Worm (Caenorhabditis elegans) whole organism, early embryonic: ENCODE results near the gene syd-1.

ENCODE experiments used
- B0310.2 ChIP-seq: sonication (generic microtip); optimal IDR thresholded peaks from 2 replicates; lab custom pipeline; 2016; ENCODE audit warnings: mild to moderate bottlenecking, missing genetic modification characterization, missing compliant biosample characterization
- F13C5.2 ChIP-seq: sonication (generic microtip); optimal IDR thresholded peaks from 2 replicates; lab custom pipeline; 2017; ENCODE audit warnings: mild to moderate bottlenecking, missing genetic modification characterization, inconsistent platforms, missing compliant biosample characterization
- aly-1 ChIP-seq: sonication (generic microtip); optimal IDR thresholded peaks from 2 replicates; lab custom pipeline; 2016; ENCODE audit warnings: missing genetic modification characterization, missing compliant biosample characterization
- ama-1 ChIP-seq: fragments of 150-350 bp; optimal IDR thresholded peaks from 2 replicates; lab custom pipeline; 2014
- ceh-13 ChIP-seq: fragments of 200-800 bp; sonication (Bioruptor generic); optimal IDR thresholded peaks from 2 replicates; lab custom pipeline; 2018; ENCODE audit warnings: mild to moderate bottlenecking, missing genetic modification characterization, missing compliant biosample characterization
- ceh-36 ChIP-seq: sonication (generic microtip); optimal IDR thresholded peaks from 2 replicates; lab custom pipeline; 2016; ENCODE audit warnings: missing genetic modification characterization, inconsistent platforms, missing compliant biosample characterization
- ets-7 ChIP-seq: sonication (generic microtip); optimal IDR thresholded peaks from 2 replicates; lab custom pipeline; 2016; ENCODE audit warnings: missing genotype, missing genetic modification characterization, missing compliant biosample characterization
- flt-1 ChIP-seq: fragments of 200-800 bp; sonication (Bioruptor generic); IDR thresholded peaks from 2 replicates; pipeline ENCODE4 v1.3.6; 2022; ENCODE audit warnings: missing genetic modification characterization, missing compliant biosample characterization
- hmbx-1 ChIP-seq: sonication (generic microtip); optimal IDR thresholded peaks from 2 replicates; lab custom pipeline; 2016; ENCODE audit warnings: mild to moderate bottlenecking, missing genetic modification characterization, missing compliant biosample characterization
- hmg-4 ChIP-seq: fragments of 200-800 bp; sonication (Bioruptor generic); optimal IDR thresholded peaks from 2 replicates; lab custom pipeline; 2018; ENCODE audit warnings: mild to moderate bottlenecking, missing genetic modification characterization, missing compliant biosample characterization
- hnd-1 ChIP-seq: sonication (generic microtip); optimal IDR thresholded peaks from 2 replicates; lab custom pipeline; 2016; ENCODE audit warnings: missing genetic modification characterization, missing compliant biosample characterization
- pes-1 ChIP-seq: fragments of 200-800 bp; sonication (Bioruptor generic); IDR thresholded peaks from 2 replicates; pipeline ENCODE4 v1.3.6; 2022; ENCODE audit warnings: missing genetic modification reagents, missing genetic modification characterization, missing compliant biosample characterization
- scrt-1 ChIP-seq: fragments of 200-800 bp; sonication (Bioruptor generic); IDR thresholded peaks from 2 replicates; pipeline ENCODE4 v1.3.6; 2022; ENCODE audit warnings: missing genetic modification characterization, missing compliant biosample characterization
- sea-1 ChIP-seq: fragments of 200-800 bp; sonication (Bioruptor generic); conservative IDR thresholded peaks from 2 replicates; pipeline ENCODE4 v1.3.6; 2022; ENCODE audit warnings: missing genetic modification characterization, missing compliant biosample characterization
- tbx-11 ChIP-seq: fragments of 200-800 bp; sonication (Bioruptor generic); IDR thresholded peaks from 2 replicates; pipeline ENCODE4 v1.3.6; 2022; ENCODE audit warnings: missing genetic modification characterization, missing compliant biosample characterization
- tbx-37 ChIP-seq: fragments of 200-800 bp; sonication (Bioruptor generic); conservative IDR thresholded peaks from 2 replicates; pipeline ENCODE4 v1.3.6; 2022; ENCODE audit warnings: missing genetic modification reagents, missing genetic modification characterization, missing compliant biosample characterization
- tra-4 ChIP-seq: sonication (generic microtip); optimal IDR thresholded peaks from 2 replicates; lab custom pipeline; 2017; ENCODE audit warnings: missing genetic modification characterization, missing compliant biosample characterization

syd-1 gene

DNA sequence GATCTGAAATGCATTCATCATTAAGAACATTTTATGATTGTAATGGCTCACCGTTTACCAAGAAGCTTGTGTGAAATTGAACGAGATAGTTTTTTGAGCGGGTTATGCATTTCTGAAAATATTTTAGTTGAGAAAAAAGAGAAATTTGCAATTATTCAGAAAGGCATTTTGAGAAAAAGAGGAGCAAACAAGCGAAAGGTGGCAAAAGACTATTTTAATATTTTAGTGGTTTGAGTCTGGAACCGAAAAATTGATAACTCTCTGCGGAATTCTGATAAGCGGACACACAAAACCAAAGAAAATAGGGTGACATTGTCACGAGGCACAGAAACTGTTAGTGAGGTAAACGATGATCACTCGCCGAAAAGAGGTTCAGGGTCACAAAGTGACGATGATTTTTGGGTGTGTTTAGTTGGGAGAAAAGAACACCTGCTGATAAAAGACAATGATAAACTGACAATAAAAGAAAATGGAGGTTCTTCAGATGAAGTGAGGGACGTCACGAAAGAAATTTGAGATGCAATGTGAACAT is 39.9 kb downstream of the syd-1 start:
- no peak for TF ChIP-seq scrt-1
- no peak for TF ChIP-seq aly-1
- no peak for TF ChIP-seq F13C5.2
- TF ChIP-seq tbx-37 (GFP tag; lab: Robert Waterston, UW) = no peak
- no peak for TF ChIP-seq ets-7
- no peak for TF ChIP-seq flt-1 (GFP tag; lab: Robert Waterston, UW)
- no peak for TF ChIP-seq ceh-36 (tag; lab: Kevin White, UChicago)
- TF ChIP-seq tbx-11 (GFP tag; lab: Robert Waterston, UW) = no peak
- no peak for TF ChIP-seq pes-1 (GFP tag; lab: Robert Waterston, UW)
- TF ChIP-seq ceh-13 (GFP tag; lab: Kevin White, UChicago) = no peak
- TF ChIP-seq B0310.2 (tag; lab: Kevin White, UChicago) = no peak
- TF ChIP-seq ama-1 = no peak
- TF ChIP-seq sea-1 (GFP tag; lab: Robert Waterston, UW) = no peak
- TF ChIP-seq hmbx-1 (tag; lab: Kevin White, UChicago) = no peak

- TF ChIP-seq hmbx-1 (tag; lab: Kevin White, UChicago) (no peak), ets-7 (no peak), sea-1 (GFP tag; lab: Robert Waterston, UW) (no peak), flt-1 (GFP tag; lab: Robert Waterston, UW) (no peak), F13C5.2 (no peak), tbx-37 (GFP tag; lab: Robert Waterston, UW) (no peak), tra-4 (no peak), B0310.2 (tag; lab: Kevin White, UChicago) (no peak), ceh-36 (tag; lab: Kevin White, UChicago) (no peak), tbx-11 (GFP tag; lab: Robert Waterston, UW) (no peak), scrt-1 (no peak), hmg-4 (GFP tag; lab: Kevin White, UChicago) (no peak), ceh-13 (GFP tag; lab: Kevin White, UChicago) (no peak), pes-1 (GFP tag; lab: Robert Waterston, UW) (no peak)
Measured at ce11 chrII:7553806-7554205, 40.9 kb downstream of the syd-1 start, which contains the start of gene ZK1290.10. Gene ZK1290.10 (minus strand): TSS chrII:7553906.

ce11 chrII:7549035-7549434 is 45.7 kb downstream of the syd-1 start, which contains the start of gene tph-1:
Gene tph-1 (plus strand): TSS chrII:7549335.
- TF ChIP-seq tbx-37 (GFP tag; lab: Robert Waterston, UW) (no peak), B0310.2 (tag; lab: Kevin White, UChicago) (no peak), ama-1 (no peak), aly-1 (no peak), hnd-1 (tag; lab: Kevin White, UChicago) (no peak), ceh-13 (GFP tag; lab: Kevin White, UChicago) (no peak), ceh-36 (tag; lab: Kevin White, UChicago) (no peak), tra-4 (no peak), hmg-4 (GFP tag; lab: Kevin White, UChicago) (no peak), ets-7 (no peak), sea-1 (GFP tag; lab: Robert Waterston, UW) (no peak), flt-1 (GFP tag; lab: Robert Waterston, UW) (no peak), pes-1 (GFP tag; lab: Robert Waterston, UW) (no peak)

ce11 chrII:7548044-7548443 is 46.7 kb downstream of the syd-1 start, which contains the start of gene fbxa-224:
Gene fbxa-224 (minus strand): TSS chrII:7548144.
- TF ChIP-seq tbx-37 (GFP tag; lab: Robert Waterston, UW) = no peak
- no peak for TF ChIP-seq F13C5.2
- TF ChIP-seq hnd-1 (tag; lab: Kevin White, UChicago) = no peak
- TF ChIP-seq tbx-11 (GFP tag; lab: Robert Waterston, UW) = no peak

ce11 chrII:7547269-7547668 is 47.4 kb downstream of the syd-1 start:
- TF ChIP-seq ceh-13 (GFP tag; lab: Kevin White, UChicago) (no peak), tbx-37 (GFP tag; lab: Robert Waterston, UW) (no peak), sea-1 (GFP tag; lab: Robert Waterston, UW) (no peak), hnd-1 (tag; lab: Kevin White, UChicago) (no peak), tbx-11 (GFP tag; lab: Robert Waterston, UW) (no peak), flt-1 (GFP tag; lab: Robert Waterston, UW) (no peak), ceh-36 (tag; lab: Kevin White, UChicago) (no peak), hmg-4 (GFP tag; lab: Kevin White, UChicago) (no peak), aly-1 (no peak), pes-1 (GFP tag; lab: Robert Waterston, UW) (no peak), F13C5.2 (no peak), hmbx-1 (tag; lab: Kevin White, UChicago) (no peak), tra-4 (no peak), scrt-1 (no peak), ama-1 (no peak), ets-7 (no peak), B0310.2 (tag; lab: Kevin White, UChicago) (no peak)

- TF ChIP-seq hmbx-1 (tag; lab: Kevin White, UChicago) (no peak), tra-4 (no peak), aly-1 (no peak), ceh-36 (tag; lab: Kevin White, UChicago) (no peak), hmg-4 (GFP tag; lab: Kevin White, UChicago) (no peak), ceh-13 (GFP tag; lab: Kevin White, UChicago) (no peak), ets-7 (no peak), ama-1 (no peak), flt-1 (GFP tag; lab: Robert Waterston, UW) (no peak), hnd-1 (tag; lab: Kevin White, UChicago) (no peak), tbx-11 (GFP tag; lab: Robert Waterston, UW) (no peak), F13C5.2 (no peak), scrt-1 (no peak), pes-1 (GFP tag; lab: Robert Waterston, UW) (no peak), B0310.2 (tag; lab: Kevin White, UChicago) (no peak), tbx-37 (GFP tag; lab: Robert Waterston, UW) (no peak), sea-1 (GFP tag; lab: Robert Waterston, UW) (no peak)
Measured at ce11 chrII:7545364-7545763, 49.3 kb downstream of the syd-1 start.

DNA sequence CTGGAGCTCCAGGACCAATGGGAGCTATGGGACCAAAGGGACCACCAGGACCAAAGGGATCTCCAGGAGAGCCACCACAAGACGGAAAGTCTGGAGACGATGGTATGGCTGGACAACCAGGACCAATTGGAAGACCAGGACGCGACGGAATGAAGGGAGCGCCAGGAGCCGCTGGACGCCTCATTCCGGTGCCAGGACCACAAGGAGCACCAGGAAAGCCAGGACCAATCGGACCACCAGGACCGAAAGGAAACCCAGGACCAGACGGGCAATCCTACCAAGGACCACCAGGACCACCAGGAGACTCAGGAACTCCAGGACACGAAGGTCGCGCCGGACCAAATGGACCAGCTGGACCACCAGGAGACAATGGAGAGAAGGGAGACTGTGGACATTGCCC is 49.9 kb downstream of the syd-1 start:
- no peak for TF ChIP-seq pes-1 (GFP tag; lab: Robert Waterston, UW)
- TF ChIP-seq ceh-13 (GFP tag; lab: Kevin White, UChicago) = no peak
- no peak for TF ChIP-seq B0310.2 (tag; lab: Kevin White, UChicago)
- no peak for TF ChIP-seq ama-1
